Worm (Caenorhabditis elegans) whole organism, L2 larva: ENCODE data around the gene sex-1.

ENCODE experiments used
- blmp-1 ChIP-seq: sonication (generic microtip); optimal IDR thresholded peaks from 2 replicates; lab custom pipeline; 2017; ENCODE audit warnings: missing genetic modification characterization, mild to moderate bottlenecking, missing compliant biosample characterization, antibody characterized with exemption, moderate library complexity; ENCODE audit not compliant: insufficient read depth
- elt-3 ChIP-seq: sonication (generic microtip); optimal IDR thresholded peaks from 2 replicates; lab custom pipeline; 2017; ENCODE audit warnings: missing biosample characterization, missing genetic modification characterization
- nhr-12 ChIP-seq: fragments of 150-350 bp; optimal IDR thresholded peaks from 2 replicates; lab custom pipeline; 2014; ENCODE audit warnings: missing biosample characterization, missing genetic modification characterization
- nhr-23 ChIP-seq: fragments of 150-350 bp; optimal IDR thresholded peaks from 2 replicates; lab custom pipeline; 2014; ENCODE audit warnings: missing biosample characterization, missing genetic modification reagents, missing genetic modification characterization
- nhr-237 ChIP-seq: fragments of 150-350 bp; optimal IDR thresholded peaks from 2 replicates; lab custom pipeline; 2014; ENCODE audit warnings: missing biosample characterization, missing genetic modification characterization

- TF ChIP-seq nhr-12 = no peak
- no peak for TF ChIP-seq nhr-237 (tag; lab: Kevin White, UChicago)
- no peak for TF ChIP-seq blmp-1
- TF ChIP-seq nhr-23 (tag; lab: Kevin White, UChicago) = no peak
- TF ChIP-seq elt-3 (tag; lab: Kevin White, UChicago) = no peak
Measured at ce11 chrX:10154317-10154942, 50.8 kb downstream of the sex-1 start, which contains the start of gene F09B9.5.
